Worm (Caenorhabditis elegans): ENCODE results near the gene nhr-13.

The nhr-13 gene

DNA sequence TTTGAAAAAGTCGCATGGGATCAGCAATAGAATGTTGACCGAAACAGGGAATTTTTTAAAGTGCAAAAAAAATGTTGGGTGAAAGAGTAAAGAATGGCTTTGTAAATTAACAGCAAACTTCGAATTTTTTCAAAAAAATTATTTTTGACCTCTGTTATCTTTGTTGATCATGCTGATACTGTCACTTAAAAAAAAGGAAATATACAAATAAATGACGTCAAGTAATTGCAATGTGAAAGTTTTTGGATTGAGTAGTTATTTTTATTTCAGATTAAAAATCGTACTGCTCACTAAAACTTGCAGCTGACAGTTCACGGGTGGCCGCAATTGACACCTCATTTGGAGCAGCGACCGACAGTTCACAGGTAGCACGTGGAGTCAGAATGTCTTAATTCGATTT is 41.4 kb upstream of the nhr-13 start, which contains the start of gene C45H4.13:
TSS of gene C45H4.13 (minus strand) at position 101 of the 400 bp plus-strand sequence.
- TF ChIP-seq ztf-11 (tag; optimal IDR thresholded peaks at IDR 0.05) (no peak), nhr-129 (tag; optimal IDR thresholded peaks at IDR 0.05) (no peak), zag-1 (tag; optimal IDR thresholded peaks at IDR 0.05) (no peak), C34F6.9 (tag; optimal IDR thresholded peaks at IDR 0.05) (no peak), nhr-6 (tag; optimal IDR thresholded peaks at IDR 0.05) (no peak), gmeb-1 (tag; optimal IDR thresholded peaks at IDR 0.05) (no peak), ceh-82 (tag; optimal IDR thresholded peaks at IDR 0.05) (no peak), nhr-21 (tag; optimal IDR thresholded peaks at IDR 0.05) (no peak), crh-2 (tag; optimal IDR thresholded peaks at IDR 0.05) (no peak), unc-55 (GFP tag; optimal IDR thresholded peaks at IDR 0.05) (no peak), nhr-25 (tag; optimal IDR thresholded peaks at IDR 0.05) (no peak), peb-1 (tag; optimal IDR thresholded peaks at IDR 0.05) (no peak), mdl-1 (tag; optimal IDR thresholded peaks at IDR 0.05) (no peak), dmd-4 (tag; optimal IDR thresholded peaks at IDR 0.05) (no peak), mab-5 (tag; optimal IDR thresholded peaks at IDR 0.05) (no peak), fos-1 (tag; optimal IDR thresholded peaks at IDR 0.05) (no peak), sma-9 (GFP tag; optimal IDR thresholded peaks at IDR 0.05) (no peak), sma-9 (tag; optimal IDR thresholded peaks at IDR 0.05) (no peak), blmp-1 (tag; optimal IDR thresholded peaks at IDR 0.05; ENCODE audit: insufficient read depth) (no peak), skn-1 (tag; optimal IDR thresholded peaks at IDR 0.05) (no peak)

DNA sequence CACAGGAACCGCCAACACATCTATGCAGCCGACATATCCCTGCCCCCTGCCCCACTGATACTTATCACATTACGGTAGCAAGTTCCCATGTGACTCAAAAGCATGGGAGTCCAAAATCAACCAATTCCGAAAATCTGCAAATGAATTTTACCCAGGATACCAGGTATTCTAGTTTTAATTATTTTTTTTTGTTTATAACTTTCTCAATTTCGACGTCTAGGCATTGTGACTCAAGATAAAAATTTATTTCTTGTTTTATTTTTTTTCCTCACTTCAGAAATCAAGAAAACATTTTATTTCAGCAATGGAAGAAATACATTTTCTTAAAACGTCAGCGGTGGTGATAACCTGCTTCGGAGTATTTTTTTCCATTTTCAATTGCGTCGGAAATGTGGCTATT is 40.8 kb upstream of the nhr-13 start, which contains the start of gene srbc-24:
TSS of gene srbc-24 (plus strand) at position 301 of the 400 bp plus-strand sequence.
- TF ChIP-seq nhr-129 (tag; optimal IDR thresholded peaks at IDR 0.05), result no peak

DNA sequence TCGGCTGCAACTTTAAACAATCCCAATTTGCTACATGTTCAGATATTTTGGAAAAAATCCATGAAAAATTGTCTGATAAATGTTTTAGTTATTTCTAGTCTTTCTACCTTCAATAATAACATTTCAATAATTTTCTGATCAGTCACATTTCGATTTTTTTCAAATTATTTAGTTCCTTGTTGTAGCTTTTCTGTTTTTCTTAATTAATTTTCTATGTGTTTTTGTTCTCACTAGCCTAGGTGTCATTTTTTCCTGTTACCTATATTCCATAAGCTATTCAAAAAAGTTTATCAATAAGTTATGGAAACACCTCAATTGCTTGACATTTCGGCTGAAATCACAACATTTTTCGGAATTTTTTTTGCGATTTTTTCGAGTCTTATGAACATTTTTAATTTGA is 39.0 kb upstream of the nhr-13 start, which contains the start of gene srbc-23:
TSS of gene srbc-23 (plus strand) at position 301 of the 400 bp plus-strand sequence.
- TF ChIP-seq ceh-16 (tag; optimal IDR thresholded peaks at IDR 0.05), result no peak
- no peak for TF ChIP-seq C34F6.9 (tag; optimal IDR thresholded peaks at IDR 0.05)
- TF ChIP-seq sma-3 (GFP tag; optimal IDR thresholded peaks at IDR 0.05), result no peak
- TF ChIP-seq nhr-10 (tag; optimal IDR thresholded peaks at IDR 0.05), result no peak

DNA sequence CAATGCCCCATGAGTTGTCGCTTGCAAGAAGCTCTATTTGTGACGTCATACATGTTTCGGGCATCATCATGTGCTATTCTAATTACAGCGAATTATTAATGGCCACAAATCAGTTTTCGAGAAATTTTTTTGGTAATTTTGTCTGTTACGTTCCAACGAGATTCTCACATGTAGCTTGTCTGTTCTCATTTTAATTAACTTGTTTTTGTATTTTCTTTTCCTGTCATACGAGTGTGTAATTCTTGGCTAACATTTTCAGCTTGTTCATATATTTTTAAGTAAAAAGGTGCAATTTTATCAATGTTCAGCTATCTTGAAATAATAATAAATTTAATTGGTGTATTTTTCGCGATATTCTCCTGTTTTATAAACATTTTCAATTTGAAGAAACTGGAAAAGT is 37.1 kb upstream of the nhr-13 start, which contains the start of gene srbc-21:
TSS of gene srbc-21 (plus strand) at position 301 of the 400 bp plus-strand sequence.
- no peak for TF ChIP-seq crh-2 (tag; optimal IDR thresholded peaks at IDR 0.05)
- no peak for TF ChIP-seq C34F6.9 (tag; optimal IDR thresholded peaks at IDR 0.05)
- TF ChIP-seq zag-1 (tag; optimal IDR thresholded peaks at IDR 0.05), result no peak
- no peak for TF ChIP-seq gmeb-1 (tag; optimal IDR thresholded peaks at IDR 0.05)
- no peak for TF ChIP-seq ztf-1 (GFP tag; conservative IDR thresholded peaks at IDR 0.05)
- no peak for TF ChIP-seq ceh-16 (tag; optimal IDR thresholded peaks at IDR 0.05)
- no peak for TF ChIP-seq nhr-6 (tag; optimal IDR thresholded peaks at IDR 0.05)
- TF ChIP-seq sem-4 (tag; optimal IDR thresholded peaks at IDR 0.05), result no peak
- no peak for TF ChIP-seq lsy-2 (tag; optimal IDR thresholded peaks at IDR 0.05)
- no peak for TF ChIP-seq lin-39 (tag; optimal IDR thresholded peaks at IDR 0.05)
- no peak for TF ChIP-seq snpc-4 (tag; optimal IDR thresholded peaks at IDR 0.05)

DNA sequence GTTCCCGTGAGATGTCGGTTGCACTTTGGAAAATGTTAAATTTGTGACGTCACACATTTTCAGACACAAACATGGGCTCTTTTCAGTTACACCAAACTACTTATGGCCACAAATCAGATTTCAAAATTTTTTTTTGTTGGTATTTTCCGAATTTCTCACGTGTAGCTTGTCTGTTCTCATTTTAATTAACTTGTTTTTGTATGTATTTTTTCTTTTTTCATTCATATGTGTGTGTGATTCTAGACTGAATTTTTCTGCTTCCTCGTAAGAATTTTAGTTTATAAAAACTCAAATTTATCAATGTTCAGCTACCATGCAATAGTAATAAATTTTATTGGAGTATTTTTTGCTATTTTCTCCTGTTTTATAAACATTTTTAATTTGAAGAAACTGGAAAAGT is 35.5 kb upstream of the nhr-13 start, which contains the start of gene srbc-22:
TSS of gene srbc-22 (plus strand) at position 301 of the 400 bp plus-strand sequence.
- no peak for TF ChIP-seq aly-2 (tag; optimal IDR thresholded peaks at IDR 0.05)
- TF ChIP-seq crh-2 (tag; optimal IDR thresholded peaks at IDR 0.05), result no peak
- no peak for TF ChIP-seq unc-62 (GFP tag; optimal IDR thresholded peaks at IDR 0.05)
- no peak for TF ChIP-seq ztf-11 (tag; optimal IDR thresholded peaks at IDR 0.05)
- TF ChIP-seq fos-1 (tag; optimal IDR thresholded peaks at IDR 0.05), result no peak
- TF ChIP-seq nhr-11 (tag; optimal IDR thresholded peaks at IDR 0.05), result no peak
- TF ChIP-seq sma-9 (GFP tag; optimal IDR thresholded peaks at IDR 0.05), result no peak
- no peak for TF ChIP-seq sma-9 (tag; optimal IDR thresholded peaks at IDR 0.05)
- TF ChIP-seq egl-27 (tag; optimal IDR thresholded peaks at IDR 0.05), result no peak
- TF ChIP-seq F13H6.1 (tag; optimal IDR thresholded peaks at IDR 0.05), result no peak
- no peak for TF ChIP-seq elt-3 (tag; optimal IDR thresholded peaks at IDR 0.05)
- TF ChIP-seq snpc-4 (tag; optimal IDR thresholded peaks at IDR 0.05), result no peak
- TF ChIP-seq mdl-1 (tag; optimal IDR thresholded peaks at IDR 0.05), result no peak
- no peak for TF ChIP-seq nhr-6 (tag; optimal IDR thresholded peaks at IDR 0.05)
- TF ChIP-seq mab-5 (tag; optimal IDR thresholded peaks at IDR 0.05), result no peak
- no peak for TF ChIP-seq unc-55 (GFP tag; optimal IDR thresholded peaks at IDR 0.05)
- TF ChIP-seq gmeb-1 (tag; optimal IDR thresholded peaks at IDR 0.05), result no peak
- TF ChIP-seq R02D3.7 (tag; optimal IDR thresholded peaks at IDR 0.05), result no peak
- TF ChIP-seq Y55F3AM.14 (GFP tag; optimal IDR thresholded peaks at IDR 0.05), result no peak
